Fruit fly (Drosophila melanogaster) whole organism, wandering third instar larva: ENCODE measurements around the gene eIF4E5.

ENCODE experiments used
- CG9705 ChIP-seq: fragments of 200-800 bp; sonication (Bioruptor generic); optimal IDR thresholded peaks from 2 replicates; lab custom pipeline; 2018; ENCODE audit warnings: missing biosample characterization, mild to moderate bottlenecking, missing genetic modification characterization
- Dfd ChIP-seq: fragments of >200 bp; optimal IDR thresholded peaks from 2 replicates; lab custom pipeline; 2017; ENCODE audit warnings: missing biosample characterization, missing genetic modification characterization
- Dif ChIP-seq: fragments of 200-275, 200-300 bp; sonication (Bioruptor generic); optimal IDR thresholded peaks from 2 replicates; lab custom pipeline; 2018; ENCODE audit warnings: missing biosample characterization, missing genetic modification characterization; ENCODE audit not compliant: partially characterized antibody
- HLH106 ChIP-seq: fragments of 200-800 bp; optimal IDR thresholded peaks from 3 replicates; lab custom pipeline; 2019; ENCODE audit warnings: missing biosample characterization, mild to moderate bottlenecking, missing genetic modification characterization, moderate library complexity
- Hnf4 ChIP-seq: fragments of 200-800 bp; sonication (Bioruptor generic); optimal IDR thresholded peaks from 2 replicates; lab custom pipeline; 2016; ENCODE audit warnings: missing biosample characterization, mild to moderate bottlenecking, missing genetic modification characterization
- Hr78 ChIP-seq: fragments of >200 bp; optimal IDR thresholded peaks from 2 replicates; lab custom pipeline; 2017; ENCODE audit warnings: missing biosample characterization, missing genetic modification characterization
- Myc ChIP-seq: fragments of >200 bp; optimal IDR thresholded peaks from 2 replicates; lab custom pipeline; 2017
- foxo ChIP-seq, 2 experiments: fragments of 200-800 bp; sonication (Bioruptor generic); optimal IDR thresholded peaks; 2 replicates in 1 of 2; 3 replicates in 1 of 2; lab custom pipeline; 2016 to 2017; ENCODE audit warnings: missing biosample characterization in 2 of 2, missing genetic modification characterization in 2 of 2
- fru ChIP-seq: fragments of 200-800 bp; sonication (Bioruptor generic); optimal IDR thresholded peaks from 3 replicates; lab custom pipeline; 2016; ENCODE audit warnings: missing biosample characterization, mild to moderate bottlenecking, missing genetic modification characterization
- jim ChIP-seq: fragments of 175-275, 200-325 bp; sonication (Bioruptor generic); optimal IDR thresholded peaks from 2 replicates; lab custom pipeline; 2016; ENCODE audit warnings: missing biosample characterization, mild to moderate bottlenecking, missing genetic modification characterization
- pan ChIP-seq: fragments of >200 bp; optimal IDR thresholded peaks from 2 replicates; lab custom pipeline; 2017
- usp ChIP-seq: fragments of >200 bp; optimal IDR thresholded peaks from 2 replicates; lab custom pipeline; 2017; ENCODE audit warnings: missing biosample characterization, missing genetic modification characterization

dm6 chr3L:7861807-7862206, 32.9 kb upstream of the eIF4E5 start:
- TF ChIP-seq Hnf4: no peak
- no peak for TF ChIP-seq jim (GFP tag; lab: Kevin White, UChicago)
- TF ChIP-seq CG9705 (GFP tag; lab: Kevin White, UChicago): no peak
- TF ChIP-seq Myc (lab: Kevin White, UChicago): no peak
- TF ChIP-seq Dfd (GFP tag; lab: Kevin White, UChicago): peak; percentile 19
- no peak for TF ChIP-seq usp (GFP tag; lab: Kevin White, UChicago)
- TF ChIP-seq foxo (GFP tag; optimal IDR thresholded peaks at IDR 0.05; lab: Kevin White, UChicago): no peak
- no peak for TF ChIP-seq pan
- TF ChIP-seq Dif (GFP tag; lab: Kevin White, UChicago): no peak
- TF ChIP-seq fru (GFP tag; lab: Kevin White, UChicago): peak; percentile 48
- TF ChIP-seq Hr78 (GFP tag; lab: Kevin White, UChicago): no peak
- TF ChIP-seq HLH106 (tag; lab: Kevin White, UChicago): no peak
